Worm (Caenorhabditis elegans): Measurements from ENCODE around the gene fbxa-100.

fbxa-100 gene

ce11 chrV:16016977-16017376, 44.9 kb downstream of the fbxa-100 start:
- TF ChIP-seq nhr-90 (tag; optimal IDR thresholded peaks at IDR 0.05) (no peak), lsy-27 (tag; optimal IDR thresholded peaks at IDR 0.05; ENCODE audit: borderline replicate concordance, insufficient read depth) (no peak), F55B11.4 (tag; optimal IDR thresholded peaks at IDR 0.05; ENCODE audit: borderline replicate concordance, insufficient read depth) (no peak)

DNA sequence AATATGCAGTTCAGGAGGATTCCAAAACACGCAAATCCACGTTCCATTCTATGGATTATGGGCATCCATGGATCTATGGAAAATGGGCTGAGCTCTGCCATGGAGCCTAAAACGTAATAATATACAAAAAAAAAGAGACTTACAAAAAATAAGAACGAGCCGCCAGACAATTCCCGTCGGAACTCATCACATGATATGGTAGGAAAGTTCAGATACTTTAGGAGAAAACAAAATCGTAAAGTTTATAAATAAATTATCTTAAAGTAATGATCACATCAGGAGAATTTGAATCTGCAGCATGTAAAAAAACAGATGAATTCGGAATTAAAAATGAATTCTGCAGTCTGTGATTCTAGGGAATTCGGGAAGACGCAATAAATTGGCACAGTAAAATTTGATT, 46.2 kb downstream of the fbxa-100 start, which contains the start of gene str-232:
Gene str-232 (minus strand): TSS at position 101 of the 400 bp plus-strand sequence.
- TF ChIP-seq F39B2.1 (GFP tag; IDR thresholded peaks at IDR 0.05) (no peak), pha-4 (tag; optimal IDR thresholded peaks at IDR 0.05) (no peak), chd-7 (tag; optimal IDR thresholded peaks at IDR 0.05) (no peak), Y56A3A.18 (GFP tag; IDR thresholded peaks at IDR 0.05) (no peak), repo-1 (tag; optimal IDR thresholded peaks at IDR 0.05) (no peak)

Measured in whole organism, young adult.